Worm (Caenorhabditis elegans) whole organism, mixed stage, embryonic: Measurements from ENCODE around the gene irk-1.

Experiments used
- M03D4.4 ChIP-seq: sonication (generic microtip); optimal IDR thresholded peaks from 2 replicates; lab custom pipeline; 2017; ENCODE audit warnings: mild to moderate bottlenecking, missing genetic modification characterization, missing compliant biosample characterization
- bed-3 ChIP-seq: fragments of 200-800 bp; sonication (Bioruptor generic); optimal IDR thresholded peaks from 3 replicates; lab custom pipeline; 2018; ENCODE audit warnings: mild to moderate bottlenecking, missing genetic modification characterization, moderate library complexity, missing compliant biosample characterization
- blmp-1 ChIP-seq: fragments of 150-350 bp; optimal IDR thresholded peaks from 2 replicates; lab custom pipeline; 2014; ENCODE audit warnings: missing biosample characterization, missing genetic modification characterization
- ceh-39 ChIP-seq: fragments of 150-350 bp; optimal IDR thresholded peaks from 2 replicates; lab custom pipeline; 2014; ENCODE audit warnings: missing biosample characterization, missing genetic modification characterization
- ceh-83 ChIP-seq: fragments of 200-800 bp; sonication (Bioruptor generic); optimal IDR thresholded peaks from 2 replicates; lab custom pipeline; 2018; ENCODE audit warnings: mild to moderate bottlenecking, missing genetic modification characterization, missing compliant biosample characterization
- ces-1 ChIP-seq: fragments of 150-350 bp; optimal IDR thresholded peaks from 2 replicates; lab custom pipeline; 2014; ENCODE audit warnings: missing biosample characterization, missing genetic modification reagents, missing genetic modification characterization
- cnd-1 ChIP-seq: fragments of 200-800 bp; sonication (Bioruptor generic); optimal IDR thresholded peaks from 2 replicates; lab custom pipeline; 2018; ENCODE audit warnings: mild to moderate bottlenecking, missing genetic modification characterization, missing compliant biosample characterization
- drap-1 ChIP-seq: fragments of 200-800 bp; sonication (Bioruptor generic); optimal IDR thresholded peaks from 3 replicates; lab custom pipeline; 2018; ENCODE audit warnings: mild to moderate bottlenecking, missing genetic modification characterization, missing compliant biosample characterization
- elt-1 ChIP-seq: sonication (generic microtip); optimal IDR thresholded peaks from 2 replicates; lab custom pipeline; 2017; ENCODE audit warnings: missing genetic modification characterization, mild to moderate bottlenecking, missing compliant biosample characterization, antibody characterized with exemption, moderate library complexity, borderline replicate concordance; ENCODE audit not compliant: insufficient read depth
- elt-3 ChIP-seq: fragments of 150-350 bp; optimal IDR thresholded peaks from 2 replicates; lab custom pipeline; 2014; ENCODE audit warnings: missing biosample characterization, missing genetic modification characterization
- flh-1 ChIP-seq: fragments of 200-800 bp; sonication (Bioruptor generic); optimal IDR thresholded peaks from 2 replicates; lab custom pipeline; 2018; ENCODE audit warnings: mild to moderate bottlenecking, missing genetic modification characterization, moderate library complexity, missing compliant biosample characterization
- ham-2 ChIP-seq: fragments of 200-800 bp; sonication (Bioruptor generic); optimal IDR thresholded peaks from 2 replicates; lab custom pipeline; 2018; ENCODE audit warnings: mild to moderate bottlenecking, missing genetic modification characterization, missing compliant biosample characterization
- hlh-1 ChIP-seq: fragments of 150-350 bp; optimal IDR thresholded peaks from 2 replicates; lab custom pipeline; 2014; ENCODE audit warnings: missing biosample characterization, missing genetic modification reagents, missing genetic modification characterization
- lin-13 ChIP-seq: fragments of 150-350 bp; optimal IDR thresholded peaks from 2 replicates; lab custom pipeline; 2014; ENCODE audit warnings: missing biosample characterization, missing genetic modification characterization
- lin-32 ChIP-seq: fragments of 200-800 bp; sonication (Bioruptor generic); optimal IDR thresholded peaks from 2 replicates; lab custom pipeline; 2018; ENCODE audit warnings: mild to moderate bottlenecking, missing genetic modification characterization, missing compliant biosample characterization
- lsy-2 ChIP-seq: fragments of 150-350 bp; optimal IDR thresholded peaks from 2 replicates; lab custom pipeline; 2014; ENCODE audit warnings: missing biosample characterization, missing genetic modification characterization
- mab-5 ChIP-seq: fragments of 150-350 bp; optimal IDR thresholded peaks from 2 replicates; lab custom pipeline; 2014; ENCODE audit warnings: missing biosample characterization, missing genetic modification characterization
- mep-1 ChIP-seq: fragments of 150-350 bp; optimal IDR thresholded peaks from 2 replicates; lab custom pipeline; 2017; ENCODE audit warnings: missing biosample characterization, missing genetic modification reagents, missing genetic modification characterization, inconsistent platforms
- mls-2 ChIP-seq: sonication (generic microtip); optimal IDR thresholded peaks from 2 replicates; lab custom pipeline; 2016; ENCODE audit warnings: mild to moderate bottlenecking, missing genetic modification characterization, moderate library complexity, missing compliant biosample characterization
- nhr-12 ChIP-seq: fragments of 150-350 bp; optimal IDR thresholded peaks from 2 replicates; lab custom pipeline; 2014; ENCODE audit warnings: missing biosample characterization, missing genetic modification characterization
- nhr-2 ChIP-seq: fragments of 150-350 bp; optimal IDR thresholded peaks from 2 replicates; lab custom pipeline; 2014; ENCODE audit warnings: missing biosample characterization, missing genetic modification characterization
- nhr-76 ChIP-seq: sonication (generic microtip); optimal IDR thresholded peaks from 2 replicates; lab custom pipeline; 2017; ENCODE audit warnings: missing biosample characterization, missing genetic modification characterization
- sem-2 ChIP-seq: fragments of 200-800 bp; sonication (Bioruptor generic); optimal IDR thresholded peaks from 2 replicates; lab custom pipeline; 2018; ENCODE audit warnings: mild to moderate bottlenecking, missing genetic modification characterization, missing compliant biosample characterization
- snpc-4 ChIP-seq: fragments of 150-350 bp; optimal IDR thresholded peaks from 2 replicates; lab custom pipeline; 2014; ENCODE audit warnings: missing biosample characterization, missing genetic modification characterization
- sptf-1 ChIP-seq: sonication (generic microtip); optimal IDR thresholded peaks from 2 replicates; lab custom pipeline; 2017; ENCODE audit warnings: mild to moderate bottlenecking, missing genetic modification characterization, moderate library complexity, missing compliant biosample characterization
- tbx-8 ChIP-seq: fragments of 200-800 bp; sonication (Bioruptor generic); optimal IDR thresholded peaks from 2 replicates; lab custom pipeline; 2018; ENCODE audit warnings: mild to moderate bottlenecking, missing genetic modification characterization, moderate library complexity, missing compliant biosample characterization
- unc-39 ChIP-seq: fragments of 150-350 bp; optimal IDR thresholded peaks from 2 replicates; lab custom pipeline; 2014; ENCODE audit warnings: missing biosample characterization, missing genetic modification characterization
- unc-62 ChIP-seq: fragments of 150-350 bp; optimal IDR thresholded peaks from 2 replicates; lab custom pipeline; 2014; ENCODE audit warnings: missing biosample characterization, missing genetic modification reagents, missing genetic modification characterization
- ztf-11 ChIP-seq: fragments of 150-350 bp; optimal IDR thresholded peaks from 2 replicates; lab custom pipeline; 2014; ENCODE audit warnings: missing biosample characterization, missing genetic modification characterization

The irk-1 gene

ce11 chrX:6725260-6725718 lies 52.6 kb downstream of the irk-1 start, which contains the start of gene slc-25A10:
Gene slc-25A10 (minus strand): TSS chrX:6725668.
- TF ChIP-seq lin-32, result no peak
- no peak for TF ChIP-seq nhr-12 (tag; lab: Kevin White, UChicago)
- no peak for TF ChIP-seq elt-1
- TF ChIP-seq ceh-83 (GFP tag; lab: Kevin White, UChicago), result no peak
- no peak for TF ChIP-seq lsy-2 (tag; lab: Kevin White, UChicago)
- TF ChIP-seq cnd-1 (tag; lab: Kevin White, UChicago), result no peak
- TF ChIP-seq blmp-1, result no peak
- no peak for TF ChIP-seq sptf-1 (tag; lab: Kevin White, UChicago)
- no peak for TF ChIP-seq nhr-2 (tag; lab: Kevin White, UChicago)
- TF ChIP-seq elt-3 (tag; lab: Kevin White, UChicago), result no peak
- TF ChIP-seq mab-5 (tag; lab: Kevin White, UChicago), result no peak
- TF ChIP-seq lin-13, result no peak
- TF ChIP-seq mep-1 (tag; lab: Kevin White, UChicago), result no peak
- TF ChIP-seq bed-3 (GFP tag; lab: Kevin White, UChicago), result no peak
- no peak for TF ChIP-seq nhr-76 (tag; lab: Kevin White, UChicago)
- TF ChIP-seq ces-1 (GFP tag; lab: Kevin White, UChicago), result no peak
- TF ChIP-seq flh-1 (GFP tag; lab: Kevin White, UChicago), result no peak
- TF ChIP-seq drap-1 (GFP tag; lab: Kevin White, UChicago), result no peak

ce11 chrX:6722966-6723365 lies 54.9 kb downstream of the irk-1 start, which contains the start of gene smf-1:
Gene smf-1 (minus strand): TSS chrX:6723066.
- TF ChIP-seq tbx-8 (GFP tag; lab: Kevin White, UChicago) (no peak), elt-1 (no peak), drap-1 (GFP tag; lab: Kevin White, UChicago) (no peak), M03D4.4 (tag; lab: Kevin White, UChicago) (no peak), ztf-11 (tag; lab: Kevin White, UChicago) (no peak), unc-62 (GFP tag; lab: Kevin White, UChicago) (no peak), ceh-83 (GFP tag; lab: Kevin White, UChicago) (no peak), mab-5 (tag; lab: Kevin White, UChicago) (no peak), unc-39 (no peak), mep-1 (tag; lab: Kevin White, UChicago) (no peak), lin-13 (no peak), bed-3 (GFP tag; lab: Kevin White, UChicago) (no peak), snpc-4 (tag; lab: Kevin White, UChicago) (no peak), lin-32 (no peak), cnd-1 (tag; lab: Kevin White, UChicago) (no peak), lsy-2 (tag; lab: Kevin White, UChicago) (no peak), nhr-2 (tag; lab: Kevin White, UChicago) (no peak)
- TF ChIP-seq, all 35 proteins: peak for 0

ce11 chrX:6718595-6718994 lies 59.3 kb downstream of the irk-1 start, which contains the start of gene smf-2:
Gene smf-2 (minus strand): TSS chrX:6718695.
- no peak for TF ChIP-seq blmp-1
- no peak for TF ChIP-seq mls-2 (tag; lab: Kevin White, UChicago)
- TF ChIP-seq cnd-1 (tag; lab: Kevin White, UChicago), result no peak
- TF ChIP-seq snpc-4 (tag; lab: Kevin White, UChicago), result no peak
- TF ChIP-seq hlh-1, result no peak
- no peak for TF ChIP-seq unc-62 (GFP tag; lab: Kevin White, UChicago)
- no peak for TF ChIP-seq lin-13
- TF ChIP-seq nhr-76 (tag; lab: Kevin White, UChicago), result no peak
- no peak for TF ChIP-seq elt-1
- TF ChIP-seq tbx-8 (GFP tag; lab: Kevin White, UChicago), result no peak
- no peak for TF ChIP-seq ham-2 (GFP tag; lab: Kevin White, UChicago)
- TF ChIP-seq ces-1 (GFP tag; lab: Kevin White, UChicago), result no peak
- TF ChIP-seq ceh-39 (tag; lab: Kevin White, UChicago), result no peak
- no peak for TF ChIP-seq nhr-2 (tag; lab: Kevin White, UChicago)
- no peak for TF ChIP-seq lin-32
- TF ChIP-seq sptf-1 (tag; lab: Kevin White, UChicago), result no peak
- TF ChIP-seq sem-2, result no peak
- TF ChIP-seq lsy-2 (tag; lab: Kevin White, UChicago), result no peak
- TF ChIP-seq, all 35 proteins: peak for 0
